Fruit fly (Drosophila melanogaster): ENCODE measurements around the gene Rh6.
A peak's percentile ranks its signal among the peaks of the same experiment; 100 is the strongest.

Gene Rh6

DNA sequence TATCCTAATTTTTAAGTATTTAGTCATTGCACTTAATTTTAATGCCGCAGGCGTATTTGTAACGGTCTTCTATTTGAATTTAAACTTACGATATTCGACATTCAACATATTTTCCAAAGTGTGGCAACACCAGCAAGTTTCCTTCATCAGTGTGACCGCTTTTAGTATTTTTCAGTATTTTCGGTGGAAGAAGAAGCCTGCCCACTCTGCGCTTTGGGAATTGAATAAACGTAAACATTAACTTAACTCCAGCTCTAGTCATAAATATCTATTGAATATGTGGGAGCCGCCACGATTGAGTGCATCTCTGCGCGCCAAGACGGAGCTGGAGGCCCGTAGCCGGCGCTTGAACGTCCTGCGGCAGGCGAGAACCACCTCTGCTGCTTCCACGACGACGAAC is 2.9 kb downstream of the Rh6 start, which contains the start of gene obe (continued):
- no peak for TF ChIP-seq bowl (GFP tag; IDR thresholded peaks at IDR 0.05)
- TF ChIP-seq Lhr (GFP tag; optimal IDR thresholded peaks at IDR 0.05): peak; percentile 90
- TF ChIP-seq her (GFP tag; optimal IDR thresholded peaks at IDR 0.05): no peak
- TF ChIP-seq Dfd (GFP tag; optimal IDR thresholded peaks at IDR 0.05): no peak
- no peak for TF ChIP-seq Hr78 (GFP tag; optimal IDR thresholded peaks at IDR 0.05)
- no peak for TF ChIP-seq Awh (GFP tag; IDR thresholded peaks at IDR 0.05)
- no peak for TF ChIP-seq CG6683 (GFP tag; optimal IDR thresholded peaks at IDR 0.05)
- no peak for TF ChIP-seq CG33557 (GFP tag; optimal IDR thresholded peaks at IDR 0.05)
- no peak for TF ChIP-seq hbn (GFP tag; IDR thresholded peaks at IDR 0.05; ENCODE audit: partially characterized antibody)

DNA sequence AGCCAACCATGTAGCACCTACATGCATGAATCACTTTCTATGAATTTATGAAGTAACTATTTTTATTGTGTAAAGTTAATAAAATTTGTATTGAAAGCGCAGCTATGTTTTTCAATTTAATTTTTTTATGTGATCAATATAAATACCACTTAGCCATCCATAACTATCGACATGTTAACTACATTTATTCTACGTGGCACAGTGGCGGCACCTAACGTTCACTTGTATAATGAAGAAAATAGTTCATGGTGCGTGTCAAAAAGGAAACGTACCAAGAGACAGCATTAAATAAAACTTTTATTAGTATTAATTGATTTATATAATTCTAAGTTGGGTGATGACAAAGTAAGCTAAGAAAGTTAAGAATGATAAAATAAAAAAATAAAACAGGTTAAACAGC is 10.3 kb downstream of the Rh6 start:
- peak; percentile 69 for TF ChIP-seq Bgb (GFP tag; IDR thresholded peaks at IDR 0.05; ENCODE audit: partially characterized antibody)
- TF ChIP-seq CG10274 (GFP tag; optimal IDR thresholded peaks at IDR 0.05): no peak
- TF ChIP-seq wor (GFP tag; IDR thresholded peaks at IDR 0.05): no peak
- peak; percentile 90 for TF ChIP-seq CG2199 (GFP tag; IDR thresholded peaks at IDR 0.05)
- TF ChIP-seq CG8765 (GFP tag; IDR thresholded peaks at IDR 0.05): no peak
- TF ChIP-seq CG6791 (GFP tag; IDR thresholded peaks at IDR 0.05; ENCODE audit: partially characterized antibody): peak; percentile 42; the same call in 1 of the 3 replicates
- TF ChIP-seq CG7357 (GFP tag; IDR thresholded peaks at IDR 0.05): no peak
- TF ChIP-seq ci (GFP tag; IDR thresholded peaks at IDR 0.05): peak; percentile 45; the same call in 1 of the 3 replicates
- peak; percentile 7 for TF ChIP-seq phol (tag; optimal IDR thresholded peaks at IDR 0.05)
- TF ChIP-seq nmo (GFP tag; optimal IDR thresholded peaks at IDR 0.05): peak; percentile 9
- TF ChIP-seq stwl (tag; optimal IDR thresholded peaks at IDR 0.05): peak; percentile 74
- no peak for TF ChIP-seq CG15011 (GFP tag; optimal IDR thresholded peaks at IDR 0.05)
- TF ChIP-seq CoRest (tag; optimal IDR thresholded peaks at IDR 0.05): peak; percentile 16
- no peak for TF ChIP-seq CG13894 (tag; optimal IDR thresholded peaks at IDR 0.05)
- TF ChIP-seq CTCF (GFP tag; optimal IDR thresholded peaks at IDR 0.05): peak; percentile 95
- TF ChIP-seq Xbp1 (GFP tag; optimal IDR thresholded peaks at IDR 0.05): peak; percentile 16
- no peak for TF ChIP-seq CG1647 (GFP tag; optimal IDR thresholded peaks at IDR 0.05)
- peak; percentile 36; the same call in 1 of the 3 replicates for TF ChIP-seq Opbp (GFP tag; IDR thresholded peaks at IDR 0.05; ENCODE audit: partially characterized antibody)
- TF ChIP-seq CG15696 (tag; optimal IDR thresholded peaks at IDR 0.05): peak; percentile 0
- TF ChIP-seq Dad (GFP tag; optimal IDR thresholded peaks at IDR 0.05): no peak
- peak; percentile 46; the same call in 1 of the 3 replicates for TF ChIP-seq CG16813 (GFP tag; IDR thresholded peaks at IDR 0.05; ENCODE audit: partially characterized antibody)
- TF ChIP-seq HmgZ (tag; optimal IDR thresholded peaks at IDR 0.05): peak; percentile 2
- peak; percentile 18 for TF ChIP-seq az2 (GFP tag; optimal IDR thresholded peaks at IDR 0.05)
- TF ChIP-seq Ets97D (GFP tag; optimal IDR thresholded peaks at IDR 0.05): peak; percentile 3
- peak; percentile 22 for TF ChIP-seq Hr3 (GFP tag; optimal IDR thresholded peaks at IDR 0.05)
- TF ChIP-seq pfk (GFP tag; optimal IDR thresholded peaks at IDR 0.05): no peak
- no peak for TF ChIP-seq CG10366 (GFP tag; IDR thresholded peaks at IDR 0.05)
- TF ChIP-seq zen (tag; optimal IDR thresholded peaks at IDR 0.05): peak; percentile 16
- no peak for TF ChIP-seq Dp (GFP tag; optimal IDR thresholded peaks at IDR 0.05)
- peak; percentile 91 for TF ChIP-seq Dip2 (GFP tag; IDR thresholded peaks at IDR 0.05)
- no peak for TF ChIP-seq fd3F (GFP tag; optimal IDR thresholded peaks at IDR 0.05)
- TF ChIP-seq Abd-B (GFP tag; optimal IDR thresholded peaks at IDR 0.05): peak; percentile 32
- 0 out of 2 replicates have a peak, but pooled peaks have one; percentile 7 for TF ChIP-seq inv (GFP tag; IDR thresholded peaks at IDR 0.05; ENCODE audit: partially characterized antibody)
- peak; percentile 11 for TF ChIP-seq CG14710 (tag; optimal IDR thresholded peaks at IDR 0.05)
- TF ChIP-seq pita (GFP tag; optimal IDR thresholded peaks at IDR 0.05): peak; percentile 11
- TF ChIP-seq NfI (GFP tag; optimal IDR thresholded peaks at IDR 0.05): peak; percentile 13
- peak; percentile 51; the same call in 2 of the 3 replicates for TF ChIP-seq knrl (GFP tag; IDR thresholded peaks at IDR 0.05; ENCODE audit: partially characterized antibody)
- peak; percentile 64; the same call in 1 of the 2 replicates for TF ChIP-seq amos (GFP tag; IDR thresholded peaks at IDR 0.05; ENCODE audit: partially characterized antibody)
- TF ChIP-seq Asciz (GFP tag; optimal IDR thresholded peaks at IDR 0.05): no peak
